Worm (Caenorhabditis elegans) whole organism, L4 larva: ENCODE results near the gene F09E5.8.
"Not testable (repeated sequence)": the region's sequence is repeated elsewhere in the genome, so short reads cannot be mapped to it uniquely, and the experiment has no call there.

Experiments
- D1046.2 ChIP-seq: fragments of 200-800 bp; sonication (Bioruptor generic); IDR thresholded peaks from 2 replicates; pipeline ENCODE4 v1.3.6; 2022; ENCODE audit warnings: missing genetic modification characterization, missing compliant biosample characterization
- R02D3.7 ChIP-seq: fragments of 150-350 bp; sonication (generic microtip); optimal IDR thresholded peaks from 3 replicates; lab custom pipeline; 2014; ENCODE audit warnings: missing biosample characterization, missing genetic modification characterization
- T26A8.4 ChIP-seq: fragments of 200-800 bp; sonication (Bioruptor generic); IDR thresholded peaks from 2 replicates; pipeline ENCODE4 v1.3.6; 2022; ENCODE audit warnings: missing genetic modification characterization, missing compliant biosample characterization
- ZK337.2 ChIP-seq: fragments of 200-800 bp; sonication (Bioruptor generic); IDR thresholded peaks from 2 replicates; pipeline ENCODE4 v1.3.6; 2022; ENCODE audit warnings: missing genetic modification reagents, missing genetic modification characterization, missing compliant biosample characterization
- aha-1 ChIP-seq: fragments of 150-350 bp; peaks from one replicate; lab custom pipeline; 2014; ENCODE audit warnings: missing biosample characterization, missing genetic modification characterization
- ama-1 ChIP-seq: fragments of 150-350 bp; optimal IDR thresholded peaks from 2 replicates; lab custom pipeline; 2014; ENCODE audit warnings: inconsistent platforms, mixed read lengths
- arid-1 ChIP-seq: fragments of 200-800 bp; sonication (Bioruptor generic); conservative IDR thresholded peaks from 2 replicates; pipeline ENCODE4 v1.3.6; 2022; ENCODE audit warnings: missing genetic modification reagents, missing genetic modification characterization, missing compliant biosample characterization
- ceh-20 ChIP-seq: fragments of 200-800 bp; sonication (Bioruptor generic); IDR thresholded peaks from 2 replicates; pipeline ENCODE4 v1.3.6; 2022; ENCODE audit warnings: missing genetic modification reagents, missing genetic modification characterization, missing compliant biosample characterization
- ctbp-1 ChIP-seq: fragments of 200-800 bp; sonication (Bioruptor generic); IDR thresholded peaks from 2 replicates; pipeline ENCODE4 v1.3.6; 2022; ENCODE audit warnings: missing genetic modification reagents, missing genetic modification characterization, missing compliant biosample characterization
- daf-8 ChIP-seq: fragments of 200-800 bp; sonication (Bioruptor generic); IDR thresholded peaks from 2 replicates; pipeline ENCODE4 v1.3.6; 2022; ENCODE audit warnings: missing genetic modification characterization, missing compliant biosample characterization
- dmd-6 ChIP-seq: fragments of 200-800 bp; sonication (Bioruptor generic); IDR thresholded peaks from 2 replicates; pipeline ENCODE4 v1.3.6; 2022; ENCODE audit warnings: missing genetic modification reagents, missing genetic modification characterization, missing compliant biosample characterization
- dve-1 ChIP-seq: sonication (generic microtip); optimal IDR thresholded peaks from 2 replicates; lab custom pipeline; 2017; ENCODE audit warnings: antibody characterized with exemption, mild to moderate bottlenecking, missing genetic modification characterization, missing compliant biosample characterization; ENCODE audit not compliant: insufficient read depth
- fkh-10 ChIP-seq: fragments of 150-350 bp; optimal IDR thresholded peaks from 2 replicates; lab custom pipeline; 2014; ENCODE audit warnings: missing biosample characterization, missing genetic modification reagents, missing genetic modification characterization
- hif-1 ChIP-seq, 2 experiments: sonication (generic microtip); optimal IDR thresholded peaks; 2 replicates each; lab custom pipeline; 2016 to 2017; ENCODE audit warnings: missing compliant biosample characterization in 2 of 2, missing genetic modification characterization in 2 of 2, missing genetic modification reagents in 2 of 2, missing genotype in 2 of 2, mild to moderate bottlenecking in 1 of 2
- hmg-1.1 ChIP-seq: fragments of 200-800 bp; sonication (Bioruptor generic); IDR thresholded peaks from 2 replicates; pipeline ENCODE4 v1.3.6; 2022; ENCODE audit warnings: missing genetic modification reagents, missing genetic modification characterization, missing compliant biosample characterization
- lin-1 ChIP-seq: fragments of 200-800 bp; sonication (Bioruptor generic); IDR thresholded peaks from 2 replicates; pipeline ENCODE4 v1.3.6; 2022; ENCODE audit warnings: missing genetic modification reagents, missing genetic modification characterization, missing compliant biosample characterization
- lin-29 ChIP-seq: fragments of 200-800 bp; sonication (Bioruptor generic); IDR thresholded peaks from 2 replicates; pipeline ENCODE4 v1.3.6; 2022; ENCODE audit warnings: missing genetic modification reagents, missing genetic modification characterization, missing compliant biosample characterization
- lin-38 ChIP-seq: fragments of 200-800 bp; sonication (Bioruptor generic); IDR thresholded peaks from 2 replicates; pipeline ENCODE4 v1.3.6; 2022; ENCODE audit warnings: missing genetic modification reagents, missing genetic modification characterization, missing compliant biosample characterization
- lin-39 ChIP-seq: fragments of 150-350 bp; optimal IDR thresholded peaks from 2 replicates; lab custom pipeline; 2014; ENCODE audit warnings: missing biosample characterization, missing genetic modification reagents, missing genetic modification characterization
- nhr-28 ChIP-seq: fragments of 150-350 bp; optimal IDR thresholded peaks from 2 replicates; lab custom pipeline; 2014; ENCODE audit warnings: missing biosample characterization, missing genetic modification characterization
- nhr-42 ChIP-seq: fragments of 200-800 bp; sonication (Bioruptor generic); IDR thresholded peaks from 2 replicates; pipeline ENCODE4 v1.3.6; 2022; ENCODE audit warnings: missing genetic modification characterization, missing compliant biosample characterization
- pha-4 ChIP-seq, 2 experiments: fragments of 150-350 bp in 1 of 2; fragments of 200-800 bp in 1 of 2; sonication (Bioruptor generic) in 1 of 2; IDR thresholded peaks in 1 of 2; optimal IDR thresholded peaks in 1 of 2; 2 replicates each; pipeline versions ENCODE4 v1.3.6 to Lab custom; 2014 to 2022; ENCODE audit warnings: missing genetic modification characterization in 2 of 2, missing genetic modification reagents in 2 of 2, missing biosample characterization in 1 of 2, missing compliant biosample characterization in 1 of 2
- php-3 ChIP-seq: fragments of 200-800 bp; sonication (Bioruptor generic); IDR thresholded peaks from 2 replicates; pipeline ENCODE4 v1.3.6; 2022; ENCODE audit warnings: missing genetic modification reagents, missing genetic modification characterization, missing compliant biosample characterization
- pqm-1 ChIP-seq: sonication (generic microtip); optimal IDR thresholded peaks from 2 replicates; lab custom pipeline; 2017; ENCODE audit warnings: missing biosample characterization, missing genetic modification characterization
- set-16 ChIP-seq: fragments of 200-800 bp; sonication (Bioruptor generic); IDR thresholded peaks from 2 replicates; pipeline ENCODE4 v1.3.6; 2022; ENCODE audit warnings: missing genetic modification reagents, missing genetic modification characterization, missing compliant biosample characterization
- spr-1 ChIP-seq: sonication (generic microtip); optimal IDR thresholded peaks from 2 replicates; lab custom pipeline; 2016; ENCODE audit warnings: mild to moderate bottlenecking, missing genetic modification characterization, missing compliant biosample characterization
- tra-1 ChIP-seq: fragments of 200-800 bp; sonication (Bioruptor generic); IDR thresholded peaks from 2 replicates; pipeline ENCODE4 v1.3.6; 2022; ENCODE audit warnings: missing genetic modification reagents, missing genetic modification characterization, missing compliant biosample characterization
- unc-39 ChIP-seq: sonication (generic microtip); optimal IDR thresholded peaks from 2 replicates; lab custom pipeline; 2017; ENCODE audit warnings: missing biosample characterization, missing genetic modification characterization
- unc-62 ChIP-seq, 3 experiments: fragments of 150-350 bp in 1 of 3; sonication (generic microtip); optimal IDR thresholded peaks in 2 of 3; peaks in 1 of 3; 1 replicate in 1 of 3; 2 replicates in 2 of 3; lab custom pipeline; 2014 to 2017; ENCODE audit warnings: missing biosample characterization in 3 of 3, missing genetic modification characterization in 3 of 3, missing genetic modification reagents in 3 of 3, missing genotype in 1 of 3
- vab-7 ChIP-seq: fragments of 200-800 bp; sonication (Bioruptor generic); IDR thresholded peaks from 2 replicates; pipeline ENCODE4 v1.3.6; 2022; ENCODE audit warnings: missing genetic modification reagents, missing genetic modification characterization, missing compliant biosample characterization
- zfp-2 ChIP-seq: sonication (generic microtip); optimal IDR thresholded peaks from 2 replicates; lab custom pipeline; 2016; ENCODE audit warnings: mild to moderate bottlenecking, missing genetic modification characterization, missing compliant biosample characterization
- zip-11 ChIP-seq: fragments of 200-800 bp; sonication (Bioruptor generic); IDR thresholded peaks from 2 replicates; pipeline ENCODE4 v1.3.6; 2022; ENCODE audit warnings: missing genetic modification characterization, missing compliant biosample characterization
- zip-2 ChIP-seq: fragments of 150-350 bp; optimal IDR thresholded peaks from 2 replicates; lab custom pipeline; 2014; ENCODE audit warnings: missing biosample characterization, missing genetic modification characterization

The F09E5.8 gene

DNA sequence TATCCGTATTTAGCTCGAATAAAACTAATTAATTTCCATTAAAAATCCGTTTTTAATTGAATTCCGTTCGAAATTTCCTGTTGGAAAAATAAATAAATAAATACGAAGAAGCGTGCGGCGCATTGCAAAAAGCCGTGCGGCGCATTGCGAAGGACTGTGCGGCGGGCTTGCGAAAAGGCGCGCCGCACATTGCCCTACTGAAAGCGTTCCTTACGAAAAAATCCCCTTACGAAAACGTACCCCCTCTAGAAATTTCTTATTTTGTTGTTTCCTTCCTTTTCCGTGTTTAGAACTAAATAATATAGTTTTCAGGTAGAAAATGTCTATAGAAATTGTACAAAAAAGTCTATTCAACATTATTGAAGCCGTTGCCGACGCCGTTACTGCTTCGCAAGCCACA, at the start of gene F09E5.8:
Gene F09E5.8, plus strand, starts transcription at position 313 of the 400 bp plus-strand sequence.
- TF ChIP-seq ctbp-1 (GFP tag; lab: Robert Waterston, UW) = 0 out of 2 replicates have a peak, but pooled peaks have one; percentile 39
- TF ChIP-seq pha-4 (GFP tag; IDR thresholded peaks at IDR 0.05; lab: Robert Waterston, UW) = peak; percentile 63; the same call in 1 of the 2 replicates
- not testable (repeated sequence) for TF ChIP-seq pha-4 (tag; optimal IDR thresholded peaks at IDR 0.05; lab: Kevin White, UChicago)
- TF ChIP-seq hmg-1.1 (GFP tag; lab: Robert Waterston, UW) = peak; percentile 78
- peak; percentile 23; the same call in 1 of the 2 replicates for TF ChIP-seq dmd-6
- TF ChIP-seq ceh-20 (GFP tag; lab: Robert Waterston, UW) = 0 out of 2 replicates have a peak, but pooled peaks have one; percentile 25
- peak; percentile 82 for TF ChIP-seq lin-38 (GFP tag; lab: Robert Waterston, UW)
- 0 out of 2 replicates have a peak, but pooled peaks have one; percentile 41 for TF ChIP-seq lin-1 (GFP tag; lab: Robert Waterston, UW)
- 0 out of 2 replicates have a peak, but pooled peaks have one; percentile 63 for TF ChIP-seq vab-7 (GFP tag; lab: Robert Waterston, UW)
- TF ChIP-seq T26A8.4 (GFP tag; lab: Robert Waterston, UW) = peak; percentile 81

DNA sequence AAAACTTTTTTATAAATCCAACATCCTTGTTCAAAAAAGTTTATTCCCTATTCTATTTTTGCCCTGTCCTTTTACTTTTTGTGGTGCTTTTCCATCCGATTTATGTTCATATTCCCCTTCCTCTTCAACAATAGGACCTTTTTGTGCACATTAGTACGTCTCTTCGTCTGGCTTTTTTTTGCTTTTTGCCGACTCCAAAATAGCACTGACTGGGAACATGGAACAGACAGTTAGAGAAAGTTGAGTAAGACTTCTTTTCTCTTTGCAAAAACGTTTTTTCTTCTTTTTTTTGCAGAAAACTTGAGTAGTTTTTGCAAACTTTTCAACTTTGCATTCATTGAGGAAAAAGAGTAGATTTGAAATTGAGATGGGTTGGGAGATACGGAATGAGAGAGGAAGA, 48.7 kb upstream of the F09E5.8 start:
- TF ChIP-seq unc-39 (tag; lab: Kevin White, UChicago) (no peak), arid-1 (GFP tag; lab: Robert Waterston, UW) (no peak), lin-39 (tag; lab: Kevin White, UChicago) (no peak), vab-7 (GFP tag; lab: Robert Waterston, UW) (no peak), aha-1 (tag; lab: Kevin White, UChicago) (peak; percentile 81), unc-62 (GFP tag; optimal IDR thresholded peaks at IDR 0.05 in 1 of 2; lab: Kevin White, UChicago) (peak in 1 of 2 experiments; percentile 50), unc-62 (tag; optimal IDR thresholded peaks at IDR 0.05; lab: Kevin White, UChicago) (no peak), D1046.2 (GFP tag; lab: Robert Waterston, UW) (no peak), fkh-10 (GFP tag; lab: Kevin White, UChicago) (peak; percentile 25), nhr-42 (GFP tag; lab: Robert Waterston, UW) (no peak)
- TF ChIP-seq, all 104 proteins: peak for 3

DNA sequence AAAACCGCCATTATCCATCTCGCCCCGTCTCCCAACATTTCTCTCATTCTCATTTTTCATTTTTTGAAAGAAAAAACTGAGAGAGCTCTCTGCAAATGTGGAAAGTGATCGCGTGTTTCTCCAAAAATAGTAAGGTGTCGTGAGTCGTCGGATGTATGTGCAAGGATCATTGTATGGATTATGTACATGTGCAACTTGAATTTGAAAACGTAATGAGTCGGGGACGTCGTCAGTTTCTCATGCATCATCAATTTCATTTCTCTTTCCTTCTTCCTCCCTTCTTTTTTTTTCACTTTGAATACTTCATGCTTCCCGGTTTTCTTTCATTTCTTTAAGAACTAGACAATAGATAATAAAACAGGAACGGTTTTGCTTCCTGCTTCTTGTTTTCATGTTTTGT, 45.3 kb upstream of the F09E5.8 start:
- no peak for TF ChIP-seq zip-11 (GFP tag; lab: Robert Waterston, UW)
- TF ChIP-seq ZK337.2 (GFP tag; lab: Robert Waterston, UW) = no peak
- TF ChIP-seq aha-1 (tag; lab: Kevin White, UChicago) = peak; percentile 4
- no peak for TF ChIP-seq ama-1 (lab: Kevin White, UChicago)
- no peak for TF ChIP-seq zfp-2 (tag; lab: Kevin White, UChicago)
- no peak for TF ChIP-seq lin-29 (GFP tag; lab: Robert Waterston, UW)
- TF ChIP-seq set-16 = no peak
- no peak for TF ChIP-seq daf-8
- no peak for TF ChIP-seq hif-1 (tag; optimal IDR thresholded peaks at IDR 0.05; lab: Kevin White, UChicago)

DNA sequence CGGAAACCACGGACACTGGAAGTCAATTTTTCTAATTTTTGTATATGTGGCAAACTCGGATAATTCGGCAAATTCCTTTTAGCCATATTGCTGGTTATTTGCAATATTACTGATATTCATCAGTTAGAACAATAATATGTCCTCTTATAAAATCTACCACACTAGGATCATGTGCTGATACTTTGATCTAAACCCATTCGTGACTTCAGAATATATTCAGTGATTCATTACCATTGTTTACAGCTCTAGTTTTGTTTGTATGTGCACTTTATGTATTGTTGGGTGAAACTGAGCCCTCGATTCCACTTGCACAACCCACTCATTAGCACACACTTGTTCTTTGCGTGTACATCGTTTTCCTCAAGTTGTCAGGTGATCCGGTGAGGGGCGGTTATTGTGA, 44.3 kb upstream of the F09E5.8 start:
- TF ChIP-seq zip-2 (tag; lab: Kevin White, UChicago) (no peak), lin-29 (GFP tag; lab: Robert Waterston, UW) (no peak), php-3 (GFP tag; lab: Robert Waterston, UW) (no peak), spr-1 (tag; lab: Kevin White, UChicago) (no peak), zip-11 (GFP tag; lab: Robert Waterston, UW) (no peak), tra-1 (no peak), pqm-1 (tag; lab: Kevin White, UChicago) (no peak), aha-1 (tag; lab: Kevin White, UChicago) (peak; percentile 95), dve-1 (no peak), nhr-28 (tag; lab: Kevin White, UChicago) (peak; percentile 4), R02D3.7 (tag; lab: Kevin White, UChicago) (no peak)
